Worm (Caenorhabditis elegans) whole organism, L3 larva: ENCODE results near the gene ZK1307.7.

Source experiments
- ZK546.5 ChIP-seq: sonication (generic microtip); optimal IDR thresholded peaks from 2 replicates; lab custom pipeline; 2017; ENCODE audit warnings: missing biosample characterization, missing genetic modification characterization
- ama-1 ChIP-seq: fragments of 150-350 bp; optimal IDR thresholded peaks from 2 replicates; lab custom pipeline; 2018
- ceh-16 ChIP-seq: sonication (generic microtip); optimal IDR thresholded peaks from 2 replicates; lab custom pipeline; 2017; ENCODE audit warnings: missing biosample characterization, missing genetic modification characterization
- ceh-9 ChIP-seq: sonication (generic microtip); optimal IDR thresholded peaks from 2 replicates; lab custom pipeline; 2018; ENCODE audit warnings: missing biosample characterization, missing genetic modification characterization
- daf-12 ChIP-seq: fragments of 150-350 bp; optimal IDR thresholded peaks from 2 replicates; lab custom pipeline; 2014; ENCODE audit warnings: missing biosample characterization, missing genetic modification reagents, missing genetic modification characterization
- egl-27 ChIP-seq: sonication (generic microtip); optimal IDR thresholded peaks from 4 replicates; lab custom pipeline; 2017; ENCODE audit warnings: missing biosample characterization, missing genetic modification reagents, missing genetic modification characterization
- elt-2 ChIP-seq: sonication (generic microtip); optimal IDR thresholded peaks from 2 replicates; lab custom pipeline; 2016; ENCODE audit warnings: missing genetic modification reagents, mild to moderate bottlenecking, missing genetic modification characterization, missing compliant biosample characterization
- elt-3 ChIP-seq, 3 experiments: fragments of 150-350 bp in 1 of 3; sonication (generic microtip) in 2 of 3; optimal IDR thresholded peaks; 2 replicates in 2 of 3; 4 replicates in 1 of 3; lab custom pipeline; 2014 to 2017; ENCODE audit warnings: missing biosample characterization in 3 of 3, missing genetic modification characterization in 3 of 3
- fkh-10 ChIP-seq: sonication (generic microtip); optimal IDR thresholded peaks from 2 replicates; lab custom pipeline; 2017; ENCODE audit warnings: missing biosample characterization, missing genetic modification reagents, missing genetic modification characterization
- fkh-2 ChIP-seq: fragments of 150-350 bp; optimal IDR thresholded peaks from 2 replicates; lab custom pipeline; 2014; ENCODE audit warnings: missing biosample characterization, missing genetic modification reagents, missing genetic modification characterization
- fos-1 ChIP-seq: fragments of 150-350 bp; optimal IDR thresholded peaks from 2 replicates; lab custom pipeline; 2014; ENCODE audit warnings: missing biosample characterization, missing genetic modification characterization
- hmg-11 ChIP-seq: sonication (generic microtip); optimal IDR thresholded peaks from 2 replicates; lab custom pipeline; 2016; ENCODE audit warnings: missing genetic modification characterization, missing compliant biosample characterization
- jun-1 ChIP-seq: fragments of 150-350 bp; optimal IDR thresholded peaks from 2 replicates; lab custom pipeline; 2014; ENCODE audit warnings: missing biosample characterization, missing genetic modification reagents, missing genetic modification characterization
- lin-15B ChIP-seq: fragments of 150-350 bp; optimal IDR thresholded peaks from 2 replicates; lab custom pipeline; 2014; ENCODE audit warnings: missing biosample characterization, missing genetic modification characterization
- lin-39 ChIP-seq: fragments of 150-350 bp; optimal IDR thresholded peaks from 2 replicates; lab custom pipeline; 2018; ENCODE audit warnings: missing biosample characterization, missing genetic modification reagents, missing genetic modification characterization
- lsy-12 ChIP-seq: sonication (generic microtip); optimal IDR thresholded peaks from 2 replicates; lab custom pipeline; 2016; ENCODE audit warnings: mild to moderate bottlenecking, missing genetic modification characterization, missing compliant biosample characterization
- mdl-1 ChIP-seq: fragments of 150-350 bp; optimal IDR thresholded peaks from 2 replicates; lab custom pipeline; 2014; ENCODE audit warnings: missing biosample characterization, missing genetic modification characterization
- nfya-1 ChIP-seq: sonication (generic microtip); optimal IDR thresholded peaks from 2 replicates; lab custom pipeline; 2017; ENCODE audit warnings: missing genetic modification characterization, mild to moderate bottlenecking, missing compliant biosample characterization, antibody characterized with exemption, moderate library complexity; ENCODE audit not compliant: insufficient read depth
- nhr-11 ChIP-seq: fragments of 150-350 bp; optimal IDR thresholded peaks from 2 replicates; lab custom pipeline; 2014; ENCODE audit warnings: missing biosample characterization, missing genetic modification characterization
- nhr-23 ChIP-seq: fragments of 150-350 bp; optimal IDR thresholded peaks from 2 replicates; lab custom pipeline; 2014; ENCODE audit warnings: missing biosample characterization, missing genetic modification reagents, missing genetic modification characterization
- nhr-28 ChIP-seq: fragments of 150-350 bp; optimal IDR thresholded peaks from 2 replicates; lab custom pipeline; 2014; ENCODE audit warnings: missing biosample characterization, missing genetic modification characterization
- nhr-43 ChIP-seq: sonication (generic microtip); optimal IDR thresholded peaks from 2 replicates; lab custom pipeline; 2016; ENCODE audit warnings: mild to moderate bottlenecking, missing genetic modification characterization, missing compliant biosample characterization; ENCODE audit not compliant: poor library complexity, severe bottlenecking
- nhr-77 ChIP-seq: fragments of 150-350 bp; optimal IDR thresholded peaks from 2 replicates; lab custom pipeline; 2014; ENCODE audit warnings: missing biosample characterization, missing genetic modification characterization
- pha-4 ChIP-seq: fragments of 150-350 bp; optimal IDR thresholded peaks from 2 replicates; lab custom pipeline; 2014; ENCODE audit warnings: missing biosample characterization, missing genetic modification reagents, missing genetic modification characterization
- pqm-1 ChIP-seq: fragments of 150-350 bp; optimal IDR thresholded peaks from 2 replicates; lab custom pipeline; 2017; ENCODE audit warnings: missing biosample characterization, missing genetic modification characterization, inconsistent platforms
- skn-1 ChIP-seq: fragments of 150-350 bp; optimal IDR thresholded peaks from 2 replicates; lab custom pipeline; 2014; ENCODE audit warnings: missing biosample characterization, missing genetic modification characterization
- unc-39 ChIP-seq: sonication (generic microtip); optimal IDR thresholded peaks from 4 replicates; lab custom pipeline; 2017; ENCODE audit warnings: missing biosample characterization, missing genetic modification characterization
- unc-62 ChIP-seq: fragments of 150-350 bp; sonication (generic microtip); optimal IDR thresholded peaks from 4 replicates; lab custom pipeline; 2014; ENCODE audit warnings: missing biosample characterization, missing genetic modification reagents, missing genetic modification characterization
- ztf-11 ChIP-seq: fragments of 150-350 bp; optimal IDR thresholded peaks from 2 replicates; lab custom pipeline; 2014; ENCODE audit warnings: missing biosample characterization, missing genetic modification characterization

Gene ZK1307.7

DNA sequence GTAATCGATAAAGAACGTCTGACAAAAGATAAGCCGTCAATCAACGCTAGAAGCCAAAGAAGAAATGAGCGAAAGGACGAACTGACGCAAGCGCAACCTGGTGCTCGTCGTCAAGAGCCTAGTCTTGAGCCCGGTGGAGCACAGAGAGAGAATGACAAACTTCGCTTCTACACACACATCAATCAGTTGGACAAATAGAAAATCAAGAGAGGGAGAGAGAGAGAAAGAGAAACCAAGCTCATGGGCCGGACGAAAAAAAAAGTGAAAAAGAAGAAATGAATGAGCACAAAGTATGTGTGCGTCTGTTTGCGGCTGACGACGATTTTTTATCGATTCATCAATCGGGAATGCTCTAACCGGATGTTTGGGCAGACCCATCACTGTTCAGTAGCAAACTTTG lies 15.3 kb upstream of the ZK1307.7 start:
- no peak for TF ChIP-seq lin-15B (tag; lab: Kevin White, UChicago)
- peak; percentile 60 for TF ChIP-seq pha-4 (tag; lab: Kevin White, UChicago)
- peak; percentile 31 for TF ChIP-seq ama-1 (lab: Kevin White, UChicago)
- TF ChIP-seq nfya-1 (tag; lab: Kevin White, UChicago): peak; percentile 32
- TF ChIP-seq ceh-16 (tag; lab: Kevin White, UChicago): no peak
- no peak for TF ChIP-seq daf-12 (tag; lab: Kevin White, UChicago)
- TF ChIP-seq nhr-77 (tag; lab: Kevin White, UChicago): no peak
- TF ChIP-seq unc-62 (GFP tag; lab: Kevin White, UChicago): peak; percentile 25
- peak; percentile 6 for TF ChIP-seq hmg-11 (tag; lab: Kevin White, UChicago)
- peak; percentile 52 for TF ChIP-seq lin-39 (tag; lab: Kevin White, UChicago)

DNA sequence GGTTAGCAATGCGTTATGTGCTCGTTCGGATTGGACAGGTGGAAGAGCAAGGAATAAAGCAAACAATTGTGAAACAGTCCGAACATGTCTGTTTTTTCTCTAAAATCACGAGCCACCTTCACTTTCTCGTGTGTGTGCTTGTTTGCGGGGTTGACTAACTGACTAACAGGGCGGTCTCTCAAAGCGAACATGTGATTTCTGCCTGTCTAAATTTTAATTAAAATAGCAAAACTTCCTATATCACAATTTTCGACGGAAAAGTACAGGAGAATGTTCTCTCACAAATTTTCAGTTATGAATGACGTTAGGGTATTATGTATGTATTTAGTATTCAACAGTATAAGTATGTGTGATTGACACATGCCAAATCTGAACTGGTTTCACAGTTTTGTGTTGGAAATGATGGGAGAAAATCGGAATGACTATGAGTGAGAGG lies 14.5 kb upstream of the ZK1307.7 start:
- TF ChIP-seq pha-4 (tag; lab: Kevin White, UChicago) (peak; percentile 91), nhr-23 (peak; percentile 8), ztf-11 (tag; lab: Kevin White, UChicago) (no peak)

DNA sequence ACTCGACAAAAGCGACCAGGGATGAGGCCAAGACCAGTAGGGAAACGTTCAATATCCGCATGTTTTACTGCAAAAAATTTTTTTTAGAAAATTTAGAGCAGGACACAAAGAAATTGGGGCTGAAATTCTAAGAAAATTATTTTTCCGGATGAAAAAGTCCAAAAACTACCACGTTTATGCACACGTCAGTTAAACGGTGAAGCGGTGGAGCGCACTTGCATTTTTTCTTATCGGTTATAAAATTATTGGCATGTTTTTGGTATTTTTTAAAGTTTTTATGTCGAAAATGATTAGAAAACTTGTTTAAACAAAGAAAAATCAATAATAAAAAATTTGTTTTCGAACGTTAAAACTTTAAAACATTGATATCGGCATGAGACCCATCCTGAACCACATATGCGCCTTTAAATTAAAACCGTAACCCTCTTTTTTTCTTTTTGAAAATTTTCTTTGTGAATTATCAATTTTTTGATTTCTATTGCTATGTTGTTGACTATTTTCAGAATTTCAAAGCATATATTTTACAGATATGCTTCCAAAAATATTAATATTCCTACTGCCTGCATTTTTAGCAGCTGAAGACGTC lies 12.2 kb upstream of the ZK1307.7 start, which contains the start of the genes dnj-20 and ZK1307.8:
TSS of gene dnj-20 (minus strand) at position 67 of the 586 bp plus-strand sequence.
TSS of gene ZK1307.8 (plus strand) at position 504 of the 586 bp plus-strand sequence.
- TF ChIP-seq lin-15B (tag; lab: Kevin White, UChicago): peak; percentile 40
- TF ChIP-seq daf-12 (tag; lab: Kevin White, UChicago): no peak
- TF ChIP-seq ZK546.5: no peak
- TF ChIP-seq nhr-11 (tag; lab: Kevin White, UChicago): no peak
- no peak for TF ChIP-seq fkh-10 (GFP tag; lab: Kevin White, UChicago)
- peak; percentile 34 for TF ChIP-seq pqm-1 (tag; lab: Kevin White, UChicago)
- TF ChIP-seq ceh-9 (tag; lab: Kevin White, UChicago): no peak
- no peak for TF ChIP-seq skn-1 (tag; lab: Kevin White, UChicago)
- peak; percentile 34 for TF ChIP-seq nfya-1 (tag; lab: Kevin White, UChicago)
- TF ChIP-seq fos-1 (tag; lab: Kevin White, UChicago): no peak
- no peak for TF ChIP-seq egl-27 (tag; lab: Kevin White, UChicago)
- no peak for TF ChIP-seq ztf-11 (tag; lab: Kevin White, UChicago)
- no peak for TF ChIP-seq nhr-77 (tag; lab: Kevin White, UChicago)
- TF ChIP-seq pha-4 (tag; lab: Kevin White, UChicago): peak; percentile 9
- TF ChIP-seq elt-2 (tag; lab: Kevin White, UChicago): peak; percentile 45
- TF ChIP-seq nhr-28: no peak
- TF ChIP-seq mdl-1 (tag; lab: Kevin White, UChicago): no peak
- no peak for TF ChIP-seq nhr-43
- TF ChIP-seq elt-3 (tag; optimal IDR thresholded peaks at IDR 0.05; lab: Kevin White, UChicago): no peak
- TF ChIP-seq nhr-23: no peak
- no peak for TF ChIP-seq jun-1 (tag; lab: Kevin White, UChicago)
- peak; percentile 33 for TF ChIP-seq hmg-11 (tag; lab: Kevin White, UChicago)
- TF ChIP-seq lin-39 (tag; lab: Kevin White, UChicago): peak; percentile 22

DNA sequence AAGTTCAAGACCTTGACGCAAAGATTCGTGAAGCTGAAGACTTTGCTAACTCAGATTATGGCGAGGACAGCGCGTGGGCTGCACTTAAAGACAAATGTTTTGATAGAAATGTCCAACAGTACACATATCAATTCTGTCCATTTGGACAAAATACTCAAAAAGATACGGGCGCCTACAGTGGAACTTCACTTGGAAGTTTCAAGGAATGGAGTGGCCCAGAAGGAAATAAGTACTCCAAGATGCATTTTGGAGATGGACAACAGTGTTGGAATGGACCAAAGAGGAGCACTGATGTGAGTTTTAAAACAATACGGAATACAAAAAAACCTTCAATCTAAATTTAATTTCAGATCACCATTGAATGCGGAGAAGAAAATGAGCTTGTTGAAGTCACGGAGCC lies 10.5 kb upstream of the ZK1307.7 start:
- no peak for TF ChIP-seq skn-1 (tag; lab: Kevin White, UChicago)
- TF ChIP-seq jun-1 (tag; lab: Kevin White, UChicago): no peak
- no peak for TF ChIP-seq fos-1 (tag; lab: Kevin White, UChicago)
- TF ChIP-seq ztf-11 (tag; lab: Kevin White, UChicago): no peak
- no peak for TF ChIP-seq elt-3 (tag; optimal IDR thresholded peaks at IDR 0.05; lab: Kevin White, UChicago)
- TF ChIP-seq pha-4 (tag; lab: Kevin White, UChicago): no peak
- TF ChIP-seq lsy-12 (tag; lab: Kevin White, UChicago): no peak
- TF ChIP-seq fkh-2 (tag; lab: Kevin White, UChicago): no peak
- no peak for TF ChIP-seq ZK546.5
- no peak for TF ChIP-seq unc-39 (tag; lab: Kevin White, UChicago)
- TF ChIP-seq lin-39 (tag; lab: Kevin White, UChicago): no peak
- TF ChIP-seq hmg-11 (tag; lab: Kevin White, UChicago): no peak
- TF ChIP-seq mdl-1 (tag; lab: Kevin White, UChicago): no peak
- no peak for TF ChIP-seq nfya-1 (tag; lab: Kevin White, UChicago)

DNA sequence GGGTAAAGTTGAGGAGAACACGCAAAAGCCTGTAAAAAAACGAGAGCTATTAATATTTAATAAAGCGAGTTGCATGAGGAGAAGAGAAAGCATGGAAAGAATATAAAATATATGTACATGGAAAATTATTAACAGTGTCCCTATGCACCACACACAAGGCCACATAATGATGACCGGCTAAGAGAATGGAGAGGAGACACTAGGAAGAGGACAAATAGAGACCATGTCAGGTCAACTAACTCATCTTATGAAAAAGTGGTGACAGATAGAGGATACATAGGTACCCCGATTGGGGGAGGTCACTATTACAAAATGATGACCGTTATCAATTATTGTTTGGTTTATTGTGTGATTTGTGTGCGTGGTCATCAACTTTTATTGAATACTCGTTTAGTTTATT lies 8.0 kb downstream of the ZK1307.7 start, which contains the start of gene fzr-1:
TSS of gene fzr-1 (minus strand) at position 29 of the 400 bp plus-strand sequence.
- TF ChIP-seq nhr-23 (peak; percentile 24), elt-3 (tag; optimal IDR thresholded peaks at IDR 0.05; lab: Kevin White, UChicago) (no peak)
